Worm (Caenorhabditis elegans) whole organism, L4 larva: Measurements from ENCODE around the gene F40F4.7.

Experiments used
- F37D6.2 ChIP-seq: sonication (generic microtip); optimal IDR thresholded peaks from 2 replicates; lab custom pipeline; 2016; ENCODE audit warnings: mild to moderate bottlenecking, missing genetic modification characterization, missing compliant biosample characterization
- F49E8.2 ChIP-seq: sonication (generic microtip); optimal IDR thresholded peaks from 2 replicates; lab custom pipeline; 2016; ENCODE audit warnings: missing compliant biosample characterization, mild to moderate bottlenecking, missing genetic modification characterization, borderline replicate concordance
- R02D3.7 ChIP-seq: fragments of 150-350 bp; sonication (generic microtip); optimal IDR thresholded peaks from 3 replicates; lab custom pipeline; 2014; ENCODE audit warnings: missing biosample characterization, missing genetic modification characterization
- Y105C5A.15 ChIP-seq: fragments of 200-800 bp; sonication (Bioruptor generic); IDR thresholded peaks from 2 replicates; pipeline ENCODE4 v1.3.6; 2022; ENCODE audit warnings: missing genetic modification characterization, missing compliant biosample characterization
- ZK546.5 ChIP-seq, 2 experiments: sonication (generic microtip); optimal IDR thresholded peaks; 2 replicates each; lab custom pipeline; 2017; ENCODE audit warnings: missing biosample characterization in 2 of 2, missing genetic modification characterization in 2 of 2
- aha-1 ChIP-seq: fragments of 150-350 bp; peaks from one replicate; lab custom pipeline; 2014; ENCODE audit warnings: missing biosample characterization, missing genetic modification characterization
- aly-2 ChIP-seq: sonication (generic microtip); optimal IDR thresholded peaks from 2 replicates; lab custom pipeline; 2018; ENCODE audit warnings: missing biosample characterization, missing genetic modification characterization
- ama-1 ChIP-seq: fragments of 150-350 bp; optimal IDR thresholded peaks from 2 replicates; lab custom pipeline; 2014; ENCODE audit warnings: inconsistent platforms, mixed read lengths
- arid-1 ChIP-seq: fragments of 200-800 bp; sonication (Bioruptor generic); conservative IDR thresholded peaks from 2 replicates; pipeline ENCODE4 v1.3.6; 2022; ENCODE audit warnings: missing genetic modification reagents, missing genetic modification characterization, missing compliant biosample characterization
- attf-4 ChIP-seq: sonication (generic microtip); optimal IDR thresholded peaks from 3 replicates; lab custom pipeline; 2017; ENCODE audit warnings: missing biosample characterization, missing genetic modification characterization
- daf-16 ChIP-seq, 3 experiments: sonication (generic microtip); optimal IDR thresholded peaks; 2 replicates each; lab custom pipeline; 2016 to 2017; ENCODE audit warnings: missing genetic modification characterization in 3 of 3, missing genetic modification reagents in 3 of 3, mild to moderate bottlenecking in 2 of 3, missing compliant biosample characterization in 2 of 3, missing biosample characterization in 1 of 3, moderate library complexity in 1 of 3
- dmd-6 ChIP-seq: fragments of 200-800 bp; sonication (Bioruptor generic); IDR thresholded peaks from 2 replicates; pipeline ENCODE4 v1.3.6; 2022; ENCODE audit warnings: missing genetic modification reagents, missing genetic modification characterization, missing compliant biosample characterization
- dmd-9 ChIP-seq: fragments of 200-800 bp; sonication (Bioruptor generic); IDR thresholded peaks from 2 replicates; pipeline ENCODE4 v1.3.6; 2022; ENCODE audit warnings: missing genetic modification reagents, missing genetic modification characterization, missing compliant biosample characterization
- dpl-1 ChIP-seq: fragments of 150-350 bp; optimal IDR thresholded peaks from 2 replicates; lab custom pipeline; 2014; ENCODE audit warnings: missing biosample characterization, missing genetic modification reagents, missing genetic modification characterization
- dve-1 ChIP-seq: sonication (generic microtip); optimal IDR thresholded peaks from 2 replicates; lab custom pipeline; 2017; ENCODE audit warnings: antibody characterized with exemption, mild to moderate bottlenecking, missing genetic modification characterization, missing compliant biosample characterization; ENCODE audit not compliant: insufficient read depth
- egl-27 ChIP-seq: sonication (generic microtip); optimal IDR thresholded peaks from 3 replicates; lab custom pipeline; 2017; ENCODE audit warnings: missing biosample characterization, missing genetic modification reagents, missing genetic modification characterization
- hlh-11 ChIP-seq: fragments of 200-800 bp; sonication (Bioruptor generic); optimal IDR thresholded peaks from 2 replicates; lab custom pipeline; 2018; ENCODE audit warnings: mild to moderate bottlenecking, missing genetic modification characterization, missing compliant biosample characterization
- hmg-1.1 ChIP-seq: fragments of 200-800 bp; sonication (Bioruptor generic); IDR thresholded peaks from 2 replicates; pipeline ENCODE4 v1.3.6; 2022; ENCODE audit warnings: missing genetic modification reagents, missing genetic modification characterization, missing compliant biosample characterization
- lim-7 ChIP-seq: fragments of 200-800 bp; sonication (Bioruptor generic); IDR thresholded peaks from 2 replicates; pipeline ENCODE4 v1.3.6; 2022; ENCODE audit warnings: missing genetic modification characterization, missing compliant biosample characterization
- lin-1 ChIP-seq: fragments of 200-800 bp; sonication (Bioruptor generic); IDR thresholded peaks from 2 replicates; pipeline ENCODE4 v1.3.6; 2022; ENCODE audit warnings: missing genetic modification reagents, missing genetic modification characterization, missing compliant biosample characterization
- lin-13 ChIP-seq: fragments of 150-350 bp; optimal IDR thresholded peaks from 2 replicates; lab custom pipeline; 2014; ENCODE audit warnings: missing biosample characterization, missing genetic modification reagents, missing genetic modification characterization
- lin-15B ChIP-seq: fragments of 150-350 bp; sonication (generic microtip); optimal IDR thresholded peaks from 3 replicates; lab custom pipeline; 2014; ENCODE audit warnings: missing biosample characterization, missing genetic modification characterization
- lin-38 ChIP-seq: fragments of 200-800 bp; sonication (Bioruptor generic); IDR thresholded peaks from 2 replicates; pipeline ENCODE4 v1.3.6; 2022; ENCODE audit warnings: missing genetic modification reagents, missing genetic modification characterization, missing compliant biosample characterization
- lin-39 ChIP-seq: fragments of 150-350 bp; optimal IDR thresholded peaks from 2 replicates; lab custom pipeline; 2014; ENCODE audit warnings: missing biosample characterization, missing genetic modification reagents, missing genetic modification characterization
- madf-9 ChIP-seq: fragments of 200-800 bp; sonication (Bioruptor generic); conservative IDR thresholded peaks from 2 replicates; pipeline ENCODE4 v1.3.6; 2022; ENCODE audit warnings: missing genetic modification reagents, missing genetic modification characterization, missing compliant biosample characterization
- mdl-1 ChIP-seq, 2 experiments: fragments of 150-350 bp in 1 of 2; sonication (generic microtip) in 1 of 2; optimal IDR thresholded peaks; 2 replicates each; lab custom pipeline; 2014 to 2017; ENCODE audit warnings: missing biosample characterization in 2 of 2, missing genetic modification characterization in 2 of 2
- mdt-29 ChIP-seq: fragments of 200-800 bp; sonication (Bioruptor generic); IDR thresholded peaks from 2 replicates; pipeline ENCODE4 v1.3.6; 2022; ENCODE audit warnings: missing genetic modification reagents, missing genetic modification characterization, missing compliant biosample characterization
- mes-2 ChIP-seq: sonication (generic microtip); optimal IDR thresholded peaks from 2 replicates; lab custom pipeline; 2016; ENCODE audit warnings: missing genotype, mild to moderate bottlenecking, missing genetic modification characterization, missing compliant biosample characterization; ENCODE audit not compliant: poor library complexity, severe bottlenecking
- nhr-11 ChIP-seq: fragments of 150-350 bp; optimal IDR thresholded peaks from 2 replicates; lab custom pipeline; 2014; ENCODE audit warnings: missing biosample characterization, missing genetic modification characterization
- nhr-237 ChIP-seq: sonication (generic microtip); optimal IDR thresholded peaks from 2 replicates; lab custom pipeline; 2017; ENCODE audit warnings: missing biosample characterization, missing genetic modification characterization
- nhr-25 ChIP-seq: sonication (generic microtip); optimal IDR thresholded peaks from 2 replicates; lab custom pipeline; 2017; ENCODE audit warnings: missing genetic modification characterization, mild to moderate bottlenecking, missing compliant biosample characterization, antibody characterized with exemption, moderate library complexity, borderline replicate concordance; ENCODE audit not compliant: insufficient read depth
- nhr-28 ChIP-seq: fragments of 150-350 bp; optimal IDR thresholded peaks from 2 replicates; lab custom pipeline; 2014; ENCODE audit warnings: missing biosample characterization, missing genetic modification characterization
- nhr-41 ChIP-seq: fragments of 200-800 bp; sonication (Bioruptor generic); IDR thresholded peaks from 2 replicates; pipeline ENCODE4 v1.3.6; 2022; ENCODE audit warnings: missing genetic modification reagents, missing genetic modification characterization, missing compliant biosample characterization
- nhr-77 ChIP-seq: fragments of 150-350 bp; optimal IDR thresholded peaks from 2 replicates; lab custom pipeline; 2014; ENCODE audit warnings: missing biosample characterization, missing genetic modification characterization
- php-3 ChIP-seq: fragments of 200-800 bp; sonication (Bioruptor generic); IDR thresholded peaks from 2 replicates; pipeline ENCODE4 v1.3.6; 2022; ENCODE audit warnings: missing genetic modification reagents, missing genetic modification characterization, missing compliant biosample characterization
- pqm-1 ChIP-seq: sonication (generic microtip); optimal IDR thresholded peaks from 2 replicates; lab custom pipeline; 2017; ENCODE audit warnings: missing biosample characterization, missing genetic modification characterization
- saeg-2 ChIP-seq: fragments of 200-800 bp; sonication (Bioruptor generic); IDR thresholded peaks from 2 replicates; pipeline ENCODE4 v1.3.6; 2022; ENCODE audit warnings: missing genetic modification reagents, missing genetic modification characterization, missing compliant biosample characterization
- sdz-12 ChIP-seq: fragments of 200-800 bp; sonication (Bioruptor generic); optimal IDR thresholded peaks from 2 replicates; lab custom pipeline; 2018; ENCODE audit warnings: mild to moderate bottlenecking, missing genetic modification characterization, missing compliant biosample characterization
- skn-1 ChIP-seq: fragments of 150-350 bp; optimal IDR thresholded peaks from 2 replicates; lab custom pipeline; 2014; ENCODE audit warnings: missing biosample characterization, missing genetic modification characterization
- snpc-1.2 ChIP-seq: fragments of 200-800 bp; sonication (Bioruptor generic); IDR thresholded peaks from 2 replicates; pipeline ENCODE4 v1.3.6; 2022; ENCODE audit warnings: missing genetic modification reagents, missing genetic modification characterization, missing compliant biosample characterization
- tra-1 ChIP-seq: fragments of 200-800 bp; sonication (Bioruptor generic); IDR thresholded peaks from 2 replicates; pipeline ENCODE4 v1.3.6; 2022; ENCODE audit warnings: missing genetic modification reagents, missing genetic modification characterization, missing compliant biosample characterization
- unc-62 ChIP-seq, 3 experiments: fragments of 150-350 bp in 1 of 3; sonication (generic microtip); optimal IDR thresholded peaks in 2 of 3; peaks in 1 of 3; 1 replicate in 1 of 3; 2 replicates in 2 of 3; lab custom pipeline; 2014 to 2017; ENCODE audit warnings: missing biosample characterization in 3 of 3, missing genetic modification characterization in 3 of 3, missing genetic modification reagents in 3 of 3, missing genotype in 1 of 3
- vab-7 ChIP-seq: fragments of 200-800 bp; sonication (Bioruptor generic); IDR thresholded peaks from 2 replicates; pipeline ENCODE4 v1.3.6; 2022; ENCODE audit warnings: missing genetic modification reagents, missing genetic modification characterization, missing compliant biosample characterization
- zfp-2 ChIP-seq: sonication (generic microtip); optimal IDR thresholded peaks from 2 replicates; lab custom pipeline; 2016; ENCODE audit warnings: mild to moderate bottlenecking, missing genetic modification characterization, missing compliant biosample characterization
- zip-11 ChIP-seq: fragments of 200-800 bp; sonication (Bioruptor generic); IDR thresholded peaks from 2 replicates; pipeline ENCODE4 v1.3.6; 2022; ENCODE audit warnings: missing genetic modification characterization, missing compliant biosample characterization
- zip-2 ChIP-seq: fragments of 150-350 bp; optimal IDR thresholded peaks from 2 replicates; lab custom pipeline; 2014; ENCODE audit warnings: missing biosample characterization, missing genetic modification characterization
- ztf-11 ChIP-seq: fragments of 150-350 bp; optimal IDR thresholded peaks from 2 replicates; lab custom pipeline; 2014; ENCODE audit warnings: missing biosample characterization, missing genetic modification characterization

The F40F4.7 gene

DNA sequence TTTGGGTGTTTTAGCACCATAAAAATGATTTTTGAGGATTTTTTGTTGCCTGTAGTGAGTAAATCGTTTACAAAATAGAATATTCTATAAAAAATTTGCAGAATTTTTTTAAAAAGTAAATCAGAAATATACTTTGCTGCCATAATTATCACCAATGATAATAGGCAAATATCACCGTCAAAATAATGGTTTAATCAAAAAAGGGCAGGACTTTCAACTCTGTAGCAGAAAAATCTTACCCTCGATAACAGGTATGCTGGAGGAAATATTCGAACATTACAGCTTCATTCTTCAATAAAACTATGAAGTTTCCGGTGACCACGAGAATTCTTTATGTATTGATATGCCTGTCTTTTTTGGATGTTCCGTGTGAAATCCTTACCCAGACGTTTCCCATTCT, 43.5 kb upstream of the F40F4.7 start, which contains the start of gene K09C4.4:
TSS of gene K09C4.4 (plus strand) at position 301 of the 400 bp plus-strand sequence.
- TF ChIP-seq lim-7 (GFP tag; lab: Robert Waterston, UW) (no peak), egl-27 (no peak), unc-62 (GFP tag; optimal IDR thresholded peaks at IDR 0.05 in 1 of 2; lab: Kevin White, UChicago) (peak in 1 of 2 experiments; percentile 18), unc-62 (tag; optimal IDR thresholded peaks at IDR 0.05; lab: Kevin White, UChicago) (no peak), sdz-12 (GFP tag; lab: Kevin White, UChicago) (no peak)

ce11 chrX:3285448-3285847, 39.7 kb upstream of the F40F4.7 start:
- TF ChIP-seq attf-4 (tag; lab: Kevin White, UChicago) (no peak), hlh-11 (tag; lab: Kevin White, UChicago) (peak; percentile 58), daf-16 (GFP tag; optimal IDR thresholded peaks at IDR 0.05; lab: Kevin White, UChicago) (no peak), daf-16 (tag; optimal IDR thresholded peaks at IDR 0.05; lab: Kevin White, UChicago) (peak; percentile 53), R02D3.7 (no peak), madf-9 (GFP tag; lab: Robert Waterston, UW) (no peak), dmd-6 (GFP tag; lab: Robert Waterston, UW) (peak; percentile 69), aha-1 (tag; lab: Kevin White, UChicago) (peak; percentile 67), lin-1 (no peak), zip-2 (tag; lab: Kevin White, UChicago) (no peak), nhr-41 (no peak), dmd-9 (GFP tag; lab: Robert Waterston, UW) (no peak), lin-13 (GFP tag; lab: Kevin White, UChicago) (no peak), mdt-29 (GFP tag; lab: Robert Waterston, UW) (no peak), ZK546.5 (tag; optimal IDR thresholded peaks at IDR 0.05; lab: Kevin White, UChicago) (no peak), nhr-77 (tag; lab: Kevin White, UChicago) (peak; percentile 20), tra-1 (GFP tag; lab: Robert Waterston, UW) (no peak), nhr-25 (tag; lab: Kevin White, UChicago) (no peak), mdl-1 (tag; optimal IDR thresholded peaks at IDR 0.05; lab: Kevin White, UChicago) (peak in 1 of 2 experiments; percentile 43), nhr-28 (tag; lab: Kevin White, UChicago) (peak; percentile 85), pqm-1 (tag; lab: Kevin White, UChicago) (peak; percentile 72), dve-1 (peak; percentile 55)

ce11 chrX:3284967-3285366, 39.2 kb upstream of the F40F4.7 start:
- TF ChIP-seq hlh-11 (tag; lab: Kevin White, UChicago) (no peak), F37D6.2 (no peak), aly-2 (tag; lab: Kevin White, UChicago) (no peak), attf-4 (tag; lab: Kevin White, UChicago) (no peak), arid-1 (GFP tag; lab: Robert Waterston, UW) (no peak), ama-1 (lab: Kevin White, UChicago) (no peak), lin-38 (no peak), mes-2 (tag; lab: Kevin White, UChicago) (no peak), ztf-11 (tag; lab: Kevin White, UChicago) (no peak), hmg-1.1 (no peak), lin-39 (tag; lab: Kevin White, UChicago) (no peak), daf-16 (GFP tag; optimal IDR thresholded peaks at IDR 0.05; lab: Kevin White, UChicago) (no peak), daf-16 (tag; optimal IDR thresholded peaks at IDR 0.05; lab: Kevin White, UChicago) (peak; percentile 95), nhr-237 (tag; lab: Kevin White, UChicago) (no peak), ZK546.5 (tag; optimal IDR thresholded peaks at IDR 0.05; lab: Kevin White, UChicago) (no peak), saeg-2 (GFP tag; lab: Robert Waterston, UW) (no peak), lin-15B (tag; lab: Kevin White, UChicago) (no peak), skn-1 (tag; lab: Kevin White, UChicago) (no peak), zip-11 (GFP tag; lab: Robert Waterston, UW) (no peak), Y105C5A.15 (GFP tag; lab: Robert Waterston, UW) (no peak), aha-1 (tag; lab: Kevin White, UChicago) (no peak), nhr-11 (no peak), vab-7 (no peak), dpl-1 (no peak), dmd-6 (GFP tag; lab: Robert Waterston, UW) (peak; percentile 18; the same call in 1 of the 2 replicates), F49E8.2 (no peak), nhr-25 (tag; lab: Kevin White, UChicago) (no peak), snpc-1.2 (GFP tag; lab: Robert Waterston, UW) (no peak), zfp-2 (tag; lab: Kevin White, UChicago) (no peak), mdl-1 (tag; optimal IDR thresholded peaks at IDR 0.05; lab: Kevin White, UChicago) (no peak), php-3 (GFP tag; lab: Robert Waterston, UW) (peak; percentile 54; the same call in 1 of the 2 replicates)
